Fruit fly (Drosophila melanogaster) whole organism, adult: ENCODE results near the gene Tg.
A peak's percentile ranks its signal among the peaks of the same experiment; 100 is the strongest.

Source experiments
- CG11617 ChIP-seq: fragments of 200-800 bp; sonication (Bioruptor generic); optimal IDR thresholded peaks from 2 replicates; lab custom pipeline; 2017; ENCODE audit warnings: mild to moderate bottlenecking, missing biosample characterization, missing genetic modification reagents, missing genetic modification characterization
- CG12768 ChIP-seq: fragments of 200-800 bp; sonication (Bioruptor generic); optimal IDR thresholded peaks from 2 replicates; lab custom pipeline; 2017; ENCODE audit warnings: missing biosample characterization, missing genetic modification characterization, mild to moderate bottlenecking, moderate library complexity, missing genetic modification reagents
- CG1620 ChIP-seq: fragments of 200-800 bp; sonication (Bioruptor generic); optimal IDR thresholded peaks from 2 replicates; lab custom pipeline; 2016; ENCODE audit warnings: missing biosample characterization, missing genetic modification characterization
- Clk ChIP-seq: fragments of 200-800 bp; sonication (Bioruptor generic); optimal IDR thresholded peaks from 2 replicates; lab custom pipeline; 2017; ENCODE audit warnings: missing biosample characterization, missing genetic modification characterization
- Crg-1 ChIP-seq: fragments of 200-800 bp; sonication (Bioruptor generic); optimal IDR thresholded peaks from 2 replicates; lab custom pipeline; 2016; ENCODE audit warnings: missing biosample characterization, missing genetic modification characterization
- cic ChIP-seq: fragments of 200-800 bp; sonication (Bioruptor generic); optimal IDR thresholded peaks from 2 replicates; lab custom pipeline; 2017; ENCODE audit warnings: missing biosample characterization, mild to moderate bottlenecking, missing genetic modification characterization, moderate library complexity
- kay ChIP-seq: fragments of 200-800 bp; sonication (Bioruptor generic); peaks from one replicate; lab custom pipeline; 2016; ENCODE audit warnings: missing biosample characterization, missing genetic modification characterization, borderline replicate concordance
- ovo ChIP-seq: fragments of 200-800 bp; sonication (Bioruptor generic); optimal IDR thresholded peaks from 2 replicates; lab custom pipeline; 2016; ENCODE audit warnings: missing biosample characterization, missing genetic modification characterization
- pad ChIP-seq: fragments of 200-800 bp; sonication (Bioruptor generic); optimal IDR thresholded peaks from 3 replicates; lab custom pipeline; 2017; ENCODE audit warnings: missing biosample characterization, missing genetic modification characterization, mild to moderate bottlenecking, moderate library complexity, missing genetic modification reagents
- tj ChIP-seq: fragments of 200-800 bp; sonication (Bioruptor generic); optimal IDR thresholded peaks from 3 replicates; lab custom pipeline; 2017; ENCODE audit warnings: missing biosample characterization, mild to moderate bottlenecking, missing genetic modification characterization, moderate library complexity

dm6 chr2L:8034734-8035133 is 23.5 kb downstream of the Tg start:
- no peak for TF ChIP-seq cic (GFP tag; lab: Kevin White, UChicago)
- TF ChIP-seq Clk (GFP tag; lab: Kevin White, UChicago): peak; percentile 25
- no peak for TF ChIP-seq kay (GFP tag; lab: Kevin White, UChicago)
- peak; percentile 44 for TF ChIP-seq CG11617 (GFP tag; lab: Kevin White, UChicago)
- TF ChIP-seq ovo (GFP tag; lab: Kevin White, UChicago): no peak
- no peak for TF ChIP-seq Crg-1 (GFP tag; lab: Kevin White, UChicago)
- peak; percentile 51 for TF ChIP-seq pad
- no peak for TF ChIP-seq CG1620
- peak; percentile 44 for TF ChIP-seq CG12768 (GFP tag; lab: Kevin White, UChicago)
- peak; percentile 30 for TF ChIP-seq tj (GFP tag; lab: Kevin White, UChicago)
